Fruit fly (Drosophila melanogaster): Measurements from ENCODE around the gene CG15040.

Gene CG15040

DNA sequence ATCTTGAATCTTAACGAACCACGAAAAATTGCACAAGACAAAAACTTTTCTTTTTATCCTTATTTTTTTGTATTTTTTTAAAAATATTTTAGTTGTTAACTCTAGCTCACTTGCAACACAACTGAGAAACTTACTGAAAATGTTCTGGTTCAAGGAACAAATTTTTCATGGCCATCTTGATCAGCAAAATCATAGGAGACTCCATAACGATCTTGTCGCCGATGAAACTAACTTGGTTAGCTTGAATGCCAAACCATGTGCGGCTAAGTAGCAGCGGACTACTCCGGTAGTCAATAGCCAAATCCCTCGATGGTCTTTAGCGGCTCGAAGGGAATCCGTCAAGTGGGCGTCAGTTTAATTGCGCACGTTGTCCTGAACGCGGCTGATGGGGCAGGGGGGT, at the start of gene CG15040:
Gene CG15040, minus strand, starts transcription at position 101 of the 400 bp plus-strand sequence.
- no peak for TF ChIP-seq CG17801 (GFP tag; optimal IDR thresholded peaks at IDR 0.05; ENCODE audit: partially characterized antibody)

DNA sequence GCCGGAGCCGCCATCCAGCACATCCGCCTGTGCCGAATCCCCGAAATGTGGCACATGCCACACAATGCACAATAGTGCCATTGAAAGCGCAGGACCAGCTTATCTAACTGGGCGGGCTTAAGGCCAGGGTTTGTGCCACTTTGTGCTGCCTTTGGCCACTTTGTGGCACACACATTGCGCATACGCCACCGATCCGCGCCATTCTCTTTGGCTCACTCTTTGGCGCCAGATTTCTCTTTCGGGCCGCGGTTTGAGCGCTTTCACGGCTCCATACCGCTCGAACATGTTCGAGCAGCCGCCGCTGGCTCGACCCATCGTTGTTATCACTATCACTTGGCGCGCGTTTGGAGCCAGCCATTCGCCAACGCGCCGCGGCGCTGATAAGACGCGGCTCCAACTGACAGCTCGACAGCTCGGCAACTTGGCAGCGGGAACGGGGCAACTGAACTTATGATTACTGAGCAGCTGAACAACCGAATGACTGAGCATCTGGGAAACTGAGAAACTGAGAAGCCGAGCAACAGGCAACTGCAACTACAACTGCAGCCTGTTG, 48.4 kb upstream of the CG15040 start:
- TF ChIP-seq CG17801 (GFP tag; optimal IDR thresholded peaks at IDR 0.05; ENCODE audit: partially characterized antibody), result no peak

DNA sequence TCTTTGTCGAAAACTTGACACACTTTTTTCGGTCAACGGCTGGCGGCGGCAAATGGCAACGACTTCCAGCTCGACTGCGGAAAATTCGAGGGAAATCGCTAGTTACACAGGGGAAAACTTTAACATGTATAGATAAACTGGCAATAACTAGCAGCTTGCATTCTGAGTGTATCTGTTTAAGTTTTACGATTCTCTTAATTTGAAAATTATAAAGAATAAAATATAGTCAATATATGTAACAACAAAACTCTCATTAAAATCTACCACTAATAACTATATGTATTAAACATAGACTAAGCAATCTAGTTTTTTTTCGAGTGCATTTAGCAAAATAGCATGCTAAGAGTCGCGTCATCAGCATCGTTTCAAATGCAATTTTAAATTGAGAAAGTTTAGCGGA, 46.0 kb upstream of the CG15040 start:
- no peak for TF ChIP-seq CG17801 (GFP tag; optimal IDR thresholded peaks at IDR 0.05; ENCODE audit: partially characterized antibody)

DNA sequence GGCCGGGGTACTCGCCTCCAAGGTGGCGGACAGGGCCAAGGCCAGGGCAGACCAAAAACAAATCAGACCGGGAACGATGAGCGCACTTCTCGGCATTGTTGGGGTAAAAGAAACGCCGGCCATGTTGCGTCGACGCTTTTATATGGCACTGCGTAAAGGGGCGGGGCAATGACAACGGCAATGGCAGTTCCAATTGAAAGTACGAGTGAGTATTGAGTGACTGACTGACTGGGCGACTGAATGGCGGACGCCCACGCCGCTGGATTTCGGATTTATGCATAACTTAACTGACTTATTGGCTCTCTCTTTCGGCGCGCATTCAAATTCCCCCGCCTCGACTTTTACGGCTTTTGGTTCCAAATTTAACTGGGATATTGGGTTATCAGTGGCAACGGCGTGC, 44.7 kb upstream of the CG15040 start, which contains the start of gene CG6696:
Gene CG6696, minus strand, starts transcription at position 101 of the 400 bp plus-strand sequence.
- TF ChIP-seq CG17801 (GFP tag; optimal IDR thresholded peaks at IDR 0.05; ENCODE audit: partially characterized antibody), result no peak

DNA sequence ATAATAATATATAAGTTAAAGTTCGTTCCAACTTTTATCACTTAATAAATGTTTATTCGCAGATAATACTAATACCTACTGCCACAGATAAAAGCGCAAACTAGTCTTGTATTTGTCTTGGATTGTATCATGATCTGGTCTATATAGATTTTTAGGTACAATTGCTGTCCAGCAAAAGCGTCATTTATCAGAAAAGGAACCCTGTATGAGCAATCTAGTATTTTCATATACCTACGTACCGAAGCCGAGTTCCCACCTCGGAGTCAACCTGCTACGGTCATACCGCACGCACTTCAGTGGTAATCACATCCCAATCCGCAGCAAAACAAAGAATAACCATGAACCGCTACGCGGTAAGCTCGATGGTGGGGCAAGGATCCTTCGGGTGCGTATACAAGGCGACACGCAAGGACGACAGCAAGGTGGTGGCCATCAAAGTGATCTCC, 40.1 kb upstream of the CG15040 start, which contains the start of gene fu:
Gene fu, plus strand, starts transcription at position 254 of the 446 bp plus-strand sequence.
- TF ChIP-seq CG17801 (GFP tag; optimal IDR thresholded peaks at IDR 0.05; ENCODE audit: partially characterized antibody), result peak; percentile 54

DNA sequence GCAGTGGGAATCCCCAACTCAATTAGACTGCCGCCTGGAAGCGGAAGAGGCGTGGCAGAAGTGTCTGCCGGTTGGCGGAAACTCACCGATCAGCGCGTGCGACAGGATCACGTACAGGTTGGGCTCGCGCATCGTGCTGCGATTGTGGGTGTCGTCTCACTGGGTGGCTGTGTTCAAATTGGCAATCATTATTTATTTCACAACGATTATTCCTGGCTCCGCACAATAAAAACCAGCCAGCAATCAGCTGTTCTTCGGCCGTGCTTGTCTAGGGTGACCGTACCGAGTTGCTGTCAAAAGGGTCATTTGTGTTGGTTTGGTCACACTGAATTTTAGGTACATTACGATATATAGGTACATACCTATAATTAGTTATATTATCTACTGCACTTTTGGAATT, 39.6 kb upstream of the CG15040 start, which contains the start of gene CG6659:
Gene CG6659, minus strand, starts transcription at position 275 of the 400 bp plus-strand sequence.
- no peak for TF ChIP-seq CG17801 (GFP tag; optimal IDR thresholded peaks at IDR 0.05; ENCODE audit: partially characterized antibody)

DNA sequence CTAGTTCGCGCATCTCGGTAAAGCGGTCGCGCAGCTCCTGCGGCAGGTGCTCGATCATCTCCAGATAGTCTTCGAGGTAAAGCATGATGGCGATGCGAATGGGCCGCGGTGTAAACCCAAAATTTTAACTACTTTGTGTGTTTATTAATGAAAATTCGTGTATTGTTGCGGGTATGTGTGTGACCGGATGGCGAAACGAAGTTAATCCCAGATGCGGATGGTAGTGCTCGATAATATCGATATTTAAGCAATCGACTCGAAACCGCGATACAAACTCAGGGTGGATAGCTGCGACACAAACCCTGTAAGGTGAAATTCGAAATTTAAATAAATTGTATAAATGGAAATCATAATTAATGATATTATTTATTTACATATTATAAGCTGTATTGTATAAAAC, 35.5 kb upstream of the CG15040 start, which contains the start of gene Ing3:
Gene Ing3, minus strand, starts transcription at position 213 of the 400 bp plus-strand sequence.
- TF ChIP-seq CG17801 (GFP tag; optimal IDR thresholded peaks at IDR 0.05; ENCODE audit: partially characterized antibody), result no peak

DNA sequence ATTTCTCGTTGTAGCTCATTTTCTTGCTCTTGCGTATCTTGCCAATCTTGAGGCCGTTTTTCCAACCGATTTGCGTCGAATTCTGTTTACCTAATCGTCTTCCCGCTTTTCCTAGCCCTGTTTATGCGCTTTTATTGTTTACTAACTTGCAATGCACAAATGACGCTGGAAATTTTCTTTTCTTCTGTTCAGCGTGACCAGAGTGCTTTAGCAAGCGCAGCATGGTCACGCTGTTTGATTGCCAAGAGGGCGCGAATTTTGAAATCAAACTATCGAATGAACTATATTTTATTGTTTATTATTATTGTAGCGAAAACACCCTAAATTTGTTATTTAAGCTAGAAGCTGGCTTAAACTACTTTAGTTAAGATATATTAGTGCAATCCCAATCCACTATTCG, 32.9 kb upstream of the CG15040 start, which contains the start of gene Hou:
Gene Hou, minus strand, starts transcription at position 193 of the 400 bp plus-strand sequence.
- TF ChIP-seq CG17801 (GFP tag; optimal IDR thresholded peaks at IDR 0.05; ENCODE audit: partially characterized antibody), result no peak

DNA sequence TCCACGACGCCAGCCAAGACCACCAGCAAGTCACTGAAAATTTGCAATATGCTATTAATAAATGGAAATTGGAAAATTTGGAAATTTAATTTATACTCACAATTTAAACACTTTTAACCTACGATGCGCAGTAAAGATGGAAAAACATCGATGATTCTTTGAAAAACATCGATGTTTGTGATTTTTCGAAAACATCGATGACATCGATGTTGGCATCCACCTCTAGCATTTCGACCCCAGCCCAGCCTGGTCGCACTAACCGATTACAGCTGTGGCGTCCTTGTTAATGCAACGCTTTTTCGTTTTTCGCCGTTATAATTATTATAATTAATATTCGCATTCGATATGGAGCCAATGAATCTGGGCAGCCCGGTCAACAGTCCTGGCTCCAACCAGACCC, 30.6 kb upstream of the CG15040 start, which contains the start of gene Nup35:
Gene Nup35, plus strand, starts transcription at position 222 of the 400 bp plus-strand sequence.
- TF ChIP-seq CG17801 (GFP tag; optimal IDR thresholded peaks at IDR 0.05; ENCODE audit: partially characterized antibody), result no peak

DNA sequence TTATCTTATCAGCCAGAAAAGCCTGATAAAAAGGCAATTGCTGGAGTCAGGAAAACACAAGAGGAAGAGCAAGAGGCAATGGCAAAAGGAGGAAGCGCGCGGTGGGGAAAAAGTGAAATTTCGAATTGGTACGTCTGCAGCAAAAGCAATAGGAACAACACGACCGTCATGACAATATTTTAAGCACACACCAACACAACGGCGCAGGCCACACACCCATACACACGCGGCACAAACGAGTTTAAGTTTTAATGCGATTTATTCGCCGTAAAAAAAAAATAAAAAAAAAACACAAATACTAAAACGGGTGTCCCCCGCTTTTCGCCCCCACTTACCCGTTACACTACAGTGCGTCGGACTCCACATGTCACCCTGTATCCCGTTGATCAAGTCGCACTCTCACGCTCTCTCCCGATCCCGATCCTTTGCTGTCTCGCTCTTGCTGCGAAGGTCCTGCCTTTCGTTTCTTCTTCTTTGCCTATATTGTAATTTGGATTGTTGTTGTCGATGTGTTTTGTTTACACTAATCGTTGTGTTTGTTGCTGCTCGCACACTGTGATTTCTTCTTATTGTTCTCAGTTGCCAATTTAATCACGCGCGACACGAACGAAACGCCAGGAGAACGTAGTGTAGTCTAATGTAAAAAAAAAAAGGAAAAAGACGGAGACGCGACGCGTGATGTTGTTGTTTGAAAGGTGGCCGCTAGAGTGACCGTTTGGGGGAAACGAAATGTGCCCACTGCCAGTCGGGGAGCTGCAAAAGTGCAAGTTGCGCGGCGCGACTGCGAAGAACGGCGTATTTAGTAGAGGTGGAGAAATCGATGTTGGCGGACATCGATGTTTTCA, 29.7 kb upstream of the CG15040 start, which contains the start of gene Rip11:
Gene Rip11, minus strand, starts transcription at position 794 of the 845 bp plus-strand sequence.
- TF ChIP-seq CG17801 (GFP tag; optimal IDR thresholded peaks at IDR 0.05; ENCODE audit: partially characterized antibody), result peak; percentile 16

DNA sequence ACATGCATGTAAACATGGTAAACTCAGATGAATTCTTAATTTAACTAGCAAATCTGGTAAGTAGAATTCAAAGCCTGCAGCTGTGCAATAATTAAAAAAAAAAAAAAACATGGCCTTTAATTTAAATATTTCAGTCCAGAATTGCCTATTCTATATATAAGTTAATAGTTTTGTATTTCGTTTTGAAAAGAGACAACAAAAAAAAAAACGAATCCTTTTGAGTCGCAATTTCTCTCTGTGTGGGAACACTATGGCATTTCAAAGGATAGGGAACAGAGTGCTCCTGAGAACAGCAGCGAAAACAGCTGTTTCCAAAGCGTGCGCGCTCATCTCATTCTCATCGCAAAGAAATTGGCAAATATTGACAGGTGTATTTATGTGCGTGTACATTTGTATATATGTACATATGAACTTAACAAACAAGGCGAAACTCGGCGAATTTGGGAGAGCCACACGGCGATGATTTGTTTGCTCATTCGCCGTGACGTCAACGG, 28.4 kb upstream of the CG15040 start:
- TF ChIP-seq CG17801 (GFP tag; optimal IDR thresholded peaks at IDR 0.05; ENCODE audit: partially characterized antibody), result no peak

DNA sequence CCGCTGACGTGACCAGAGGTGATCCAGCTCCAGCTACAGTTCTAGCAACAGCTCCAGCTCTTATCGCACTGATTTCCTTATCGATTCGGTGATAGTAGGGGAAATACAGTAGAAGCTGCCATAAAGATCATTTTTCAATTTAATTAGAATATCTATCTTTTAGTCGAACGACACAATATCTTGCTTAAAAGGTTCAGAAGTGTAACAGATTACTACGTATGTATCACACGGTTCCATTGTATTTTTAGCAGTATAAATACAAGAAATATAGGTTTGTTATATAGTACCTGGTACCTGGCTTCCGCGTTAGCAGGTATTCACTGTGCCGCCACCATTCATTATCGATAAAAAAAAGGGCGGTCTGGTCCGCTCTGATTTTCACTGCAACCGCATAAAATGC, 27.5 kb upstream of the CG15040 start:
- peak; percentile 76 for TF ChIP-seq CG17801 (GFP tag; optimal IDR thresholded peaks at IDR 0.05; ENCODE audit: partially characterized antibody)

DNA sequence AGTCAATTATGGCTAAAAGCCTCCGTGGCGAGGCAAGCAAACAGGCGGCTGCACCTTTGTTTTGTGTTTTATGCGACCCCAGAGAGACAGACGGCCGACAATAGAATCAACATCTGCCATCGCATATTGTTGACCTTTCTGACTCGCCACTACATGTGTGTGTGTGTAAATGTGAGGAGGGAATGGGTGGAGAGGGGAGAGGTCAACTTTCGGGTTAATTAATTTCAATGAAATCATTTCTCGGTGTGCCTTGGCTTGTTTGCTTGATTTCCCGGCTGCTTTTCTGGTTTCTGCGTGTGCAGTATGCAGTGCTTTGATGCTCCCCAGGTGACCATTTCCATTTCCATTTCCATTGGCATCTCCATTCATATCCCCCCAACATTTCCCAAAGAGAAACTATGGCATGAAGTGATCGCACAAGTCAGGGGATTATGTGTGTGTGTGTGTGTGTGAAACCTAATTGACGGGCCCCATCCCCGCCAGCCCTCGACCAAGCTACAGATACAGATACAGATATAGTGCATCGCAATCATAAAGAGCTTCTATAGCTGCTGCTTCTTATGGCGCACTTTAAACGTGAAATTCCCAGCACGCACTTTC, 25.8 kb upstream of the CG15040 start:
- TF ChIP-seq CG17801 (GFP tag; optimal IDR thresholded peaks at IDR 0.05; ENCODE audit: partially characterized antibody), result no peak

DNA sequence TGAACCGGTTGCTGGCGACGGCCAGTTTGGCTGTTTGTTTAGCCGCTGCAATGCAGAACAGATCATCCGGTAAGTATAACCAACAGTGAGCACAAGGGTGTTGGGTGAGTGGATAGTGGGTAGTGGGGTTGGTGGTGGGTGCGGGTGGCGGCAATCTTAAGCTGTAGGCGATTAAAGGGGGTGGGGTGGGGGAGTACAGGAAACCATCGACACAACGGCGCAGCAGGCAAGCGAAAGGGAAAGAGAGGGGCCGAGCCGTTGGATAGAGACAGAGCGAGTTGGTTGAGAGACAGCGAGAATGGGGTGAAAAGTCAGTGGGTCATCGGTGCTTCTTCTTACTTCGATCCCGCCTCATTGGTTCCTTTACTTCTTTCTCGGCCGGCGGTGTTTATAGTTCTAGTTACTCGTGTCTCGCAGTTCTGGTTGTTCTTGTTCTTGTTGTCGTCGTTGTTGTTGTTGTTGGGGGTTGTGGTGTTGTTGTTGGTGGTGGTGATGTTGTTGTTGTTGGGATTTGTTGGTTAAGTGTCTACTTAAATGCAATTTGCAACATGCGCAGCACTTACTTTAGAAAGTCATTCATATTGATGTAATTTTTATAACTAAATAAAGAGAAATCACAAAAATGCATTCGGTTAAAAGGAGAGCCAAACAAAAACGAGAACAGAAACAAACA, 19.0 kb upstream of the CG15040 start:
- no peak for TF ChIP-seq CG17801 (GFP tag; optimal IDR thresholded peaks at IDR 0.05; ENCODE audit: partially characterized antibody)
